Fruit fly (Drosophila melanogaster): ENCODE data around the gene cal1.

cal1 gene

dm6 chr3R:17117607-17118327 lies 29.7 kb downstream of the cal1 start (continued):
- peak; percentile 8 for TF ChIP-seq CG8388 (GFP tag; optimal IDR thresholded peaks at IDR 0.05)
- peak; percentile 8 for TF ChIP-seq pum (GFP tag; optimal IDR thresholded peaks at IDR 0.05)
- no peak for TF ChIP-seq CG12219 (GFP tag; optimal IDR thresholded peaks at IDR 0.05)
- no peak for TF ChIP-seq CG34376 (GFP tag; optimal IDR thresholded peaks at IDR 0.05)
- no peak for TF ChIP-seq gce (GFP tag; IDR thresholded peaks at IDR 0.05)
- peak; percentile 62 for TF ChIP-seq CG10979 (tag; optimal IDR thresholded peaks at IDR 0.05)

dm6 chr3R:17118917-17119378 lies 30.9 kb downstream of the cal1 start:
- TF ChIP-seq CG17829 (tag; optimal IDR thresholded peaks at IDR 0.05) (no peak), CG8359 (GFP tag; optimal IDR thresholded peaks at IDR 0.05; ENCODE audit: borderline replicate concordance) (peak; percentile 7), Scr (GFP tag; IDR thresholded peaks at IDR 0.05; ENCODE audit: partially characterized antibody) (peak; percentile 21; the same call in 1 of the 2 replicates), knrl (GFP tag; IDR thresholded peaks at IDR 0.05; ENCODE audit: partially characterized antibody) (no peak), cato (GFP tag; optimal IDR thresholded peaks at IDR 0.05; ENCODE audit: borderline replicate concordance) (no peak), hbn (GFP tag; IDR thresholded peaks at IDR 0.05; ENCODE audit: partially characterized antibody) (peak; percentile 48; the same call in 1 of the 2 replicates), Med (GFP tag) (peak; percentile 90), Eip74EF (GFP tag; optimal IDR thresholded peaks at IDR 0.05) (peak in 1 of 2 experiments; percentile 7), Jarid2 (GFP tag; optimal IDR thresholded peaks at IDR 0.05) (peak; percentile 82), H15 (GFP tag; IDR thresholded peaks at IDR 0.05) (no peak), sob (GFP tag; IDR thresholded peaks at IDR 0.05) (0 out of 2 replicates have a peak, but pooled peaks have one; percentile 13), Bdp1 (GFP tag; optimal IDR thresholded peaks at IDR 0.05) (no peak), nom (GFP tag; optimal IDR thresholded peaks at IDR 0.05) (peak; percentile 41), sens (GFP tag) (peak; percentile 42), CG6854 (GFP tag; optimal IDR thresholded peaks at IDR 0.05) (peak; percentile 11), CG10543 (GFP tag; optimal IDR thresholded peaks at IDR 0.05) (peak; percentile 50), CG11085 (GFP tag; IDR thresholded peaks at IDR 0.05) (0 out of 2 replicates have a peak, but pooled peaks have one; percentile 22), CG3163 (GFP tag; optimal IDR thresholded peaks at IDR 0.05) (peak; percentile 96), ci (GFP tag; IDR thresholded peaks at IDR 0.05) (peak; percentile 56; the same call in 1 of the 3 replicates), kni (GFP tag; optimal IDR thresholded peaks at IDR 0.05) (peak; percentile 43), CG8388 (GFP tag; optimal IDR thresholded peaks at IDR 0.05) (no peak), MBD-R2 (GFP tag; IDR thresholded peaks at IDR 0.05) (peak; percentile 29; the same call in 1 of the 2 replicates), NFAT (GFP tag; IDR thresholded peaks at IDR 0.05) (no peak), sd (tag; optimal IDR thresholded peaks at IDR 0.05) (peak; percentile 21), E2f2 (GFP tag; IDR thresholded peaks at IDR 0.05) (no peak), Ptx1 (GFP tag; IDR thresholded peaks at IDR 0.05) (no peak), unc-4 (GFP tag; IDR thresholded peaks at IDR 0.05; ENCODE audit: partially characterized antibody) (peak; percentile 39; the same call in 1 of the 2 replicates), Bgb (GFP tag; IDR thresholded peaks at IDR 0.05; ENCODE audit: partially characterized antibody) (peak; percentile 48; the same call in 1 of the 2 replicates), inv (GFP tag; IDR thresholded peaks at IDR 0.05; ENCODE audit: partially characterized antibody) (peak; percentile 39; the same call in 1 of the 2 replicates), CG4360 (GFP tag; IDR thresholded peaks at IDR 0.05) (peak; percentile 62; the same call in 1 of the 2 replicates), Atf6 (GFP tag; IDR thresholded peaks at IDR 0.05) (peak; percentile 32; the same call in 1 of the 2 replicates), wdn (GFP tag; IDR thresholded peaks at IDR 0.05) (0 out of 2 replicates have a peak, but pooled peaks have one; percentile 32), cg (GFP tag; optimal IDR thresholded peaks at IDR 0.05) (peak; percentile 43), CG34376 (GFP tag; optimal IDR thresholded peaks at IDR 0.05) (peak; percentile 48), dan (GFP tag; IDR thresholded peaks at IDR 0.05) (no peak), CG17802 (tag; optimal IDR thresholded peaks at IDR 0.05) (no peak), CG2712 (tag; optimal IDR thresholded peaks at IDR 0.05) (no peak), ash1 (GFP tag; optimal IDR thresholded peaks at IDR 0.05) (peak; percentile 7), lab (GFP tag; optimal IDR thresholded peaks at IDR 0.05) (peak; percentile 36), CG13287 (GFP tag; IDR thresholded peaks at IDR 0.05; ENCODE audit: partially characterized antibody) (peak; percentile 60), CG17328 (GFP tag; IDR thresholded peaks at IDR 0.05) (no peak)

All from whole organism, embryonic.